Worm (Caenorhabditis elegans): ENCODE data around the gene dpy-2.

- no peak for TF ChIP-seq lin-11 (tag; optimal IDR thresholded peaks at IDR 0.05)
- TF ChIP-seq pat-9 (tag; optimal IDR thresholded peaks at IDR 0.05): no peak
- no peak for TF ChIP-seq hlh-8 (tag; optimal IDR thresholded peaks at IDR 0.05)
- TF ChIP-seq nhr-11 (tag; optimal IDR thresholded peaks at IDR 0.05): no peak
- no peak for TF ChIP-seq fax-1 (tag; optimal IDR thresholded peaks at IDR 0.05)
- TF ChIP-seq sox-2 (GFP tag; IDR thresholded peaks at IDR 0.05): no peak
- no peak for TF ChIP-seq tbx-2 (tag; optimal IDR thresholded peaks at IDR 0.05)
- no peak for TF ChIP-seq ref-2 (tag; optimal IDR thresholded peaks at IDR 0.05)
- TF ChIP-seq nfya-1 (tag; optimal IDR thresholded peaks at IDR 0.05): no peak
- TF ChIP-seq F13H6.1 (tag; optimal IDR thresholded peaks at IDR 0.05): no peak
- no peak for TF ChIP-seq fkh-10 (GFP tag; optimal IDR thresholded peaks at IDR 0.05)
- TF ChIP-seq ceh-48 (tag; optimal IDR thresholded peaks at IDR 0.05): no peak
- no peak for TF ChIP-seq che-1 (tag; optimal IDR thresholded peaks at IDR 0.05)
- no peak for TF ChIP-seq pha-4 (tag; optimal IDR thresholded peaks at IDR 0.05)
Measured at ce11 chrII:6666598-6666997, 47.5 kb upstream of the dpy-2 start, which contains the start of gene T19D12.1.
